Fruit fly (Drosophila melanogaster) whole organism, pupa: ENCODE data around the gene CG8420.

Experiments
- CG13204 ChIP-seq: fragments of 200-800 bp; sonication (Bioruptor generic); optimal IDR thresholded peaks from 2 replicates; lab custom pipeline; 2018; ENCODE audit warnings: missing biosample characterization, mild to moderate bottlenecking, missing genetic modification characterization, moderate library complexity
- CG32121 ChIP-seq: fragments of 200-800 bp; sonication (Bioruptor generic); IDR thresholded peaks from 2 replicates; pipeline ENCODE4 v1.3.6; 2022; ENCODE audit warnings: missing biosample characterization, missing genetic modification characterization
- CG34367 ChIP-seq: fragments of 200-800 bp; sonication (Bioruptor generic); optimal IDR thresholded peaks from 2 replicates; lab custom pipeline; 2018; ENCODE audit warnings: missing biosample characterization, mild to moderate bottlenecking, missing genetic modification characterization
- EcR ChIP-seq: fragments of 200-800 bp; sonication (Bioruptor generic); optimal IDR thresholded peaks from 3 replicates; lab custom pipeline; 2019; ENCODE audit warnings: missing biosample characterization, missing genetic modification characterization, mild to moderate bottlenecking, moderate library complexity, missing genetic modification reagents
- Ets98B ChIP-seq: fragments of 200-800 bp; sonication (Bioruptor generic); IDR thresholded peaks from 2 replicates; pipeline ENCODE4 v1.3.6; 2022; ENCODE audit warnings: missing biosample characterization, missing genetic modification characterization
- rn ChIP-seq: fragments of 200-800 bp; sonication (Bioruptor generic); IDR thresholded peaks from 2 replicates; pipeline ENCODE4 v1.3.6; 2022; ENCODE audit warnings: missing biosample characterization, missing genetic modification characterization

dm6 chr3R:9222355-9222754, 24.1 kb upstream of the CG8420 start:
- TF ChIP-seq EcR (GFP tag; lab: Kevin White, UChicago) (no peak), Ets98B (GFP tag; lab: Robert Waterston, UW) (peak; percentile 50), rn (GFP tag; lab: Robert Waterston, UW) (no peak), CG32121 (peak; percentile 51; the same call in 1 of the 2 replicates), CG34367 (tag; lab: Kevin White, UChicago) (no peak), CG13204 (no peak)
